Worm (Caenorhabditis elegans): Measurements from ENCODE around the gene idpb-4.

The idpb-4 gene

DNA sequence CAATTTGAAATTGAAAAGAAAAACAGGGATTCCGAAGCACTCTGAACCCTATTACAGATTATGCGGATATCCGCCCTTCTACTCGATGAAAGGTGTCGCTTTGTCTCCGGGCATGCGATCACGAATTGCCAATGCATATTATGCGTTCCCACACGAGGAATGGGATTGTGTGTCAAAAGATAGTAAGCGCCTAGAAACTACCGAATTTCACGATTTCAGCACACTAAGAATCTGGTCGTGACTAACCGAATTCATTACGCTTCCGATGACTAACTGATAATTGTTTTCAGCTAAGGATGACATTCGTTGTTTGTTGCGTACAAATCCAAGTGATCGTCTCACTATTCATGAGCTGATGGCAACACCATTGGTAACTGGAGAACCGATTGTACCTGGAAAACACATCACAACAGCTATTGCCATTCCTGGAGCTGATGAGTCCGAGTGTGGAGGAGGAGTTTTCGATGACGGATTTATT, 9.0 kb upstream of the idpb-4 start (continued):
- TF ChIP-seq nhr-25 (tag; optimal IDR thresholded peaks at IDR 0.05; ENCODE audit: borderline replicate concordance, insufficient read depth) (peak; percentile 71), hmg-1.1 (GFP tag; IDR thresholded peaks at IDR 0.05) (no peak), zfp-2 (tag; optimal IDR thresholded peaks at IDR 0.05) (no peak), Y5F2A.4 (GFP tag; optimal IDR thresholded peaks at IDR 0.05) (no peak), F49E8.2 (tag; optimal IDR thresholded peaks at IDR 0.05; ENCODE audit: borderline replicate concordance) (no peak), nhr-48 (tag; optimal IDR thresholded peaks at IDR 0.05) (no peak), hif-1 (tag; optimal IDR thresholded peaks at IDR 0.05) (peak in 1 of 2 experiments; percentile 13)

DNA sequence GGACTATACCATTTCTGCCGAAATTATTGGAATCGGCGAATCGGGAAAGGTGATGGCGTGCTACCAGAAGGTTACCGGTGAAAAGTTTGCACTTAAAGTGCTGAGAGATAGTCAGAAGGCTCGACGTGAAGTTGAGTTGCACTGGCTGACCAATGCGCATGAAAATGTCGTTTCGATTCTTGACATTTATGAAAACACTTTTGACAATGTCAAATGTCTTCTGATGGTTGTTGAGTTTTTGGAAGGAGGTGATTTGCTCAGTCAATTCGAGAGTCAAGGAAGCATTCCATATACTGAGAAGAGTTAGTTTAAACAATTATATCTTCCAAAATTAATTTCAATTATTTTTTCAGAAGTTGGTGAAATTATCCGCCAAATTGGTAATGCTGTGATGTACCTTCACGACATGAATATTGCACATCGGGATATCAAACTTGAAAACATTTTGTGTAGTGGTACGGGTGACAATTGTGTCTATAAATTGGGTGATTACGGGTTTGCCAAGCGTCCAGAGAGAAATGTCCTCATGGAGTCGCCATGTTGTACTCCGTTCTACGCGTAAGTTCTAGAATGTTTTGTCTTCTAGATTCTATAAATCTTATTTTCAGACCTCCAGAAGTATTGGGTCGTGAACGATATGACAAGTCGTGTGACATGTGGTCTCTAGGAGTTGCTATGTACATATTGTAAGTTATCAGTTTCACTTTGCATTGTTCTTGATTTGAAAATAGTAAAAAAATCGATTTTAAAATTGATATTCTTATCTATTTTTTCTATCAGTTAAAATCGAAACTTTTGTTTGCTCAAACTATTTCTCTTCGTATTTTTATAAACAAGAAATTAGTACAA, 8.3 kb upstream of the idpb-4 start:
- TF ChIP-seq dve-1 (tag; optimal IDR thresholded peaks at IDR 0.05; ENCODE audit: insufficient read depth) (peak; percentile 50), aha-1 (tag) (peak; percentile 90), hlh-11 (tag; optimal IDR thresholded peaks at IDR 0.05) (no peak), mdt-29 (GFP tag; IDR thresholded peaks at IDR 0.05) (no peak), nhr-25 (tag; optimal IDR thresholded peaks at IDR 0.05; ENCODE audit: borderline replicate concordance, insufficient read depth) (peak; percentile 4), mep-1 (tag; optimal IDR thresholded peaks at IDR 0.05) (no peak), hlh-30 (tag; optimal IDR thresholded peaks at IDR 0.05; ENCODE audit: insufficient read depth) (peak; percentile 8), daf-16 (GFP tag; optimal IDR thresholded peaks at IDR 0.05) (no peak), daf-16 (tag; optimal IDR thresholded peaks at IDR 0.05) (peak; percentile 20), lsy-2 (tag; optimal IDR thresholded peaks at IDR 0.05) (peak in 1 of 2 experiments; percentile 47), F26F4.8 (GFP tag; conservative IDR thresholded peaks at IDR 0.05) (no peak), dmd-9 (GFP tag; IDR thresholded peaks at IDR 0.05) (no peak), ama-1 (optimal IDR thresholded peaks at IDR 0.05) (peak; percentile 74), nhr-76 (tag; optimal IDR thresholded peaks at IDR 0.05) (no peak), mxl-2 (GFP tag; conservative IDR thresholded peaks at IDR 0.05) (peak; percentile 41), Y48G9A.11 (GFP tag; IDR thresholded peaks at IDR 0.05) (0 out of 2 replicates have a peak, but pooled peaks have one; percentile 23), nhr-77 (tag; optimal IDR thresholded peaks at IDR 0.05) (peak; percentile 34), hif-1 (tag; optimal IDR thresholded peaks at IDR 0.05) (no peak)

DNA sequence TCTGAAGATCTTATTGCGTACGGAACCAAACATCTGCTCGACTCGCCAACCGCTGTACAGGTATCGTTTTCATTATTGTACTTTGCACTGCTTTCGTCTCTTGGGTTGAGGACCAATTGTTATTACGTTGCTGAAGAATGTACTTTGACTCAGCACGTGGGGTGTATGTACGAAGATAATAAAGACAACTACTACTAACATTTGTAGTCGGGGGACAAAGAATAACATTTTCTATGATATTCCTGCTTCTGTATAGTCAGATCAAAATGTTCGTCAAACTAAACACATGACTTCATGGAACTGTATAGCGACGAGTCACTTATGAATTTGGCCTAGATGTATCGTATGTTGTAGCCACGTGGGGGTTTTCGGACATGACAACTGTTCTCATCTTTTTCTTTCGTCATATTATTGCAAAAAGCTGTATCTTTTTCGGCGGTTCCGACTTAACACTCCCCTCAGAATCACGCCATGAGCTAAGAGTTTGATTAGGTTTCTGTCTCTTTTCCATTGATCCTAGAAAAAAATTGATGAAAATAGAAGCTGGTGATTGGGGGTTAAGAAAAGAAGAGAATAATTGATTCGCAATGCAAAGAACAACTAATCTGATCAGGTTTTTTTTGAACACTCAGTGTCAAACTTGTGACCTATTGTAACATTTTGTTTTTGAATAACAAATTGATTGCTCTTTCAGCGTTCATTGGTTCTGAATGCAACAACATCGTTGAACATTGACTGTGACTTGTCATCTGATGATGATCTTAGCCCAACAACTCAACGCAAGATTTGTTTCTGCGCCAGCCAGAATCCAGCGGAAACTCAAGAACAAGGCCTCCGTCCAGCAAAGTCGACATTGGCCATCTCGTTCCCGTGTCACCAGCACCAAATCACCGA, 7.4 kb upstream of the idpb-4 start:
- TF ChIP-seq nhr-25 (tag; optimal IDR thresholded peaks at IDR 0.05; ENCODE audit: borderline replicate concordance, insufficient read depth) = peak; percentile 38
- no peak for TF ChIP-seq saeg-2 (GFP tag; IDR thresholded peaks at IDR 0.05)
- no peak for TF ChIP-seq fos-1 (tag; optimal IDR thresholded peaks at IDR 0.05)
- no peak for TF ChIP-seq nhr-6 (tag; optimal IDR thresholded peaks at IDR 0.05)
- no peak for TF ChIP-seq jun-1 (tag; optimal IDR thresholded peaks at IDR 0.05)
- no peak for TF ChIP-seq ZK546.5 (tag; optimal IDR thresholded peaks at IDR 0.05)
- no peak for TF ChIP-seq spr-1 (tag; optimal IDR thresholded peaks at IDR 0.05)
- peak; percentile 14 for TF ChIP-seq nhr-77 (tag; optimal IDR thresholded peaks at IDR 0.05)
- TF ChIP-seq lin-15B (tag; optimal IDR thresholded peaks at IDR 0.05) = no peak
- no peak for TF ChIP-seq zfp-2 (tag; optimal IDR thresholded peaks at IDR 0.05)
- TF ChIP-seq D1046.2 (GFP tag; IDR thresholded peaks at IDR 0.05) = peak; percentile 77
- TF ChIP-seq madf-5 (GFP tag; IDR thresholded peaks at IDR 0.05) = 0 out of 4 replicates have a peak, but pooled peaks of 1 of the 2 experiments have one; percentile 3
- peak; percentile 11 for TF ChIP-seq mep-1 (tag; optimal IDR thresholded peaks at IDR 0.05)
- no peak for TF ChIP-seq egl-27 (tag; optimal IDR thresholded peaks at IDR 0.05)
- no peak for TF ChIP-seq ZK337.2 (GFP tag; IDR thresholded peaks at IDR 0.05)
- TF ChIP-seq lin-38 (GFP tag; IDR thresholded peaks at IDR 0.05) = peak; percentile 10; the same call in 1 of the 2 replicates
- no peak for TF ChIP-seq mes-2 (tag; optimal IDR thresholded peaks at IDR 0.05; ENCODE audit: poor library complexity, severe bottlenecking)
- peak; percentile 95 for TF ChIP-seq aha-1 (tag)
- no peak for TF ChIP-seq gei-8 (GFP tag; optimal IDR thresholded peaks at IDR 0.05)
- TF ChIP-seq ama-1 (optimal IDR thresholded peaks at IDR 0.05) = peak; percentile 85
- TF ChIP-seq hmg-1.1 (GFP tag; IDR thresholded peaks at IDR 0.05) = no peak
- TF ChIP-seq hif-1 (tag; optimal IDR thresholded peaks at IDR 0.05) = peak in 1 of 2 experiments; percentile 14
- no peak for TF ChIP-seq hlh-11 (tag; optimal IDR thresholded peaks at IDR 0.05)
- TF ChIP-seq ces-1 (GFP tag; optimal IDR thresholded peaks at IDR 0.05) = no peak
- no peak for TF ChIP-seq F49E8.2 (tag; optimal IDR thresholded peaks at IDR 0.05; ENCODE audit: borderline replicate concordance)
- TF ChIP-seq pqm-1 (tag; optimal IDR thresholded peaks at IDR 0.05) = no peak
- TF ChIP-seq ztf-11 (tag; optimal IDR thresholded peaks at IDR 0.05) = no peak
- 0 out of 2 replicates have a peak, but pooled peaks have one; percentile 3 for TF ChIP-seq ceh-44 (GFP tag; IDR thresholded peaks at IDR 0.05)

Data from whole organism, L4 larva.